Worm (Caenorhabditis elegans) whole organism, L1 larva: ENCODE data around the gene R10H1.1.

Experiments
- C16A3.4 ChIP-seq: fragments of 150-350 bp; optimal IDR thresholded peaks from 2 replicates; lab custom pipeline; 2014; ENCODE audit warnings: missing biosample characterization, missing genetic modification characterization
- Y116A8C.19 ChIP-seq: sonication (generic microtip); optimal IDR thresholded peaks from 2 replicates; lab custom pipeline; 2016; ENCODE audit warnings: missing compliant biosample characterization, missing genetic modification characterization, borderline replicate concordance
- aha-1 ChIP-seq: fragments of 150-350 bp; optimal IDR thresholded peaks from 2 replicates; lab custom pipeline; 2014; ENCODE audit warnings: missing biosample characterization, missing genetic modification characterization
- aly-2 ChIP-seq: fragments of 150-350 bp; optimal IDR thresholded peaks from 2 replicates; lab custom pipeline; 2014; ENCODE audit warnings: missing biosample characterization, missing genetic modification characterization
- ama-1 ChIP-seq: fragments of 150-350 bp; optimal IDR thresholded peaks from 2 replicates; lab custom pipeline; 2014
- blmp-1 ChIP-seq: fragments of 150-350 bp; optimal IDR thresholded peaks from 2 replicates; lab custom pipeline; 2014; ENCODE audit warnings: missing biosample characterization, missing genetic modification characterization
- ceh-63 ChIP-seq: fragments of 200-800 bp; sonication (Bioruptor generic); optimal IDR thresholded peaks from 2 replicates; lab custom pipeline; 2018; ENCODE audit warnings: mild to moderate bottlenecking, missing genetic modification characterization, missing compliant biosample characterization
- ceh-88 ChIP-seq: fragments of 200-800 bp; sonication (Bioruptor generic); IDR thresholded peaks from 2 replicates; pipeline ENCODE4 v1.3.6; 2022; ENCODE audit warnings: missing genetic modification characterization, missing compliant biosample characterization
- ces-1 ChIP-seq: fragments of 150-350 bp; optimal IDR thresholded peaks from 2 replicates; lab custom pipeline; 2014; ENCODE audit warnings: missing biosample characterization, missing genetic modification reagents, missing genetic modification characterization
- dpl-1 ChIP-seq, 3 experiments: fragments of 150-350 bp in 2 of 3; sonication (generic microtip) in 1 of 3; optimal IDR thresholded peaks; 2 replicates each; lab custom pipeline; 2014 to 2017; ENCODE audit warnings: missing biosample characterization in 3 of 3, missing genetic modification characterization in 3 of 3, missing genetic modification reagents in 3 of 3
- efl-1 ChIP-seq, 4 experiments: fragments of 150-350 bp; optimal IDR thresholded peaks in 3 of 4; peaks in 1 of 4; 1 replicate in 1 of 4; 2 replicates in 3 of 4; lab custom pipeline; 2014; ENCODE audit warnings: missing biosample characterization in 2 of 4, missing genetic modification characterization in 2 of 4, missing genetic modification reagents in 2 of 4
- efl-3 ChIP-seq: fragments of 200-800 bp; sonication (Bioruptor generic); optimal IDR thresholded peaks from 2 replicates; lab custom pipeline; 2018; ENCODE audit warnings: mild to moderate bottlenecking, missing genetic modification characterization, missing compliant biosample characterization
- egl-27 ChIP-seq, 2 experiments: fragments of 150-350 bp in 1 of 2; sonication (generic microtip); optimal IDR thresholded peaks; 3 replicates each; lab custom pipeline; 2017 to 2018; ENCODE audit warnings: missing biosample characterization in 2 of 2, missing genetic modification characterization in 2 of 2, missing genetic modification reagents in 2 of 2
- elt-3 ChIP-seq, 6 experiments: fragments of 150-350 bp in 1 of 6; sonication (generic microtip); optimal IDR thresholded peaks; 2 replicates each; lab custom pipeline; 2017 to 2018; ENCODE audit warnings: missing biosample characterization in 6 of 6, missing genetic modification characterization in 6 of 6, inconsistent platforms in 1 of 6
- fkh-4 ChIP-seq: sonication (generic microtip); optimal IDR thresholded peaks from 2 replicates; lab custom pipeline; 2016; ENCODE audit warnings: missing compliant biosample characterization, missing genetic modification characterization, borderline replicate concordance
- fos-1 ChIP-seq: fragments of 150-350 bp; optimal IDR thresholded peaks from 2 replicates; lab custom pipeline; 2014; ENCODE audit warnings: missing biosample characterization, missing genetic modification characterization
- hlh-17 ChIP-seq: fragments of 200-800 bp; sonication (Bioruptor generic); optimal IDR thresholded peaks from 2 replicates; lab custom pipeline; 2018; ENCODE audit warnings: missing genetic modification characterization, mild to moderate bottlenecking, missing compliant biosample characterization, moderate library complexity, borderline replicate concordance
- hpl-2 ChIP-seq: fragments of 150-350 bp; optimal IDR thresholded peaks from 2 replicates; lab custom pipeline; 2014; ENCODE audit warnings: missing biosample characterization, missing genetic modification reagents, missing genetic modification characterization
- jun-1 ChIP-seq: fragments of 150-350 bp; optimal IDR thresholded peaks from 2 replicates; lab custom pipeline; 2014; ENCODE audit warnings: missing biosample characterization, missing genetic modification reagents, missing genetic modification characterization
- lin-13 ChIP-seq: fragments of 150-350 bp; optimal IDR thresholded peaks from 2 replicates; lab custom pipeline; 2014; ENCODE audit warnings: missing biosample characterization, missing genetic modification reagents, missing genetic modification characterization
- lin-15B ChIP-seq: fragments of 150-350 bp; sonication (generic microtip); optimal IDR thresholded peaks from 3 replicates; lab custom pipeline; 2014; ENCODE audit warnings: missing biosample characterization, missing genetic modification characterization
- lin-35 ChIP-seq, 2 experiments: fragments of 150-350 bp; optimal IDR thresholded peaks; 2 replicates each; lab custom pipeline; 2014; ENCODE audit warnings: missing biosample characterization in 2 of 2, missing genetic modification characterization in 2 of 2, missing genetic modification reagents in 2 of 2
- lin-39 ChIP-seq: fragments of 150-350 bp; optimal IDR thresholded peaks from 2 replicates; lab custom pipeline; 2014; ENCODE audit warnings: missing biosample characterization, missing genetic modification reagents, missing genetic modification characterization
- mep-1 ChIP-seq: fragments of 150-350 bp; optimal IDR thresholded peaks from 2 replicates; lab custom pipeline; 2014; ENCODE audit warnings: missing biosample characterization, missing genetic modification characterization
- nhr-20 ChIP-seq: sonication (generic microtip); optimal IDR thresholded peaks from 2 replicates; lab custom pipeline; 2016; ENCODE audit warnings: mild to moderate bottlenecking, missing genetic modification characterization, missing compliant biosample characterization
- nhr-237 ChIP-seq: fragments of 150-350 bp; optimal IDR thresholded peaks from 2 replicates; lab custom pipeline; 2014; ENCODE audit warnings: missing biosample characterization, missing genetic modification characterization
- nhr-85 ChIP-seq: sonication (generic microtip); peaks from one replicate; lab custom pipeline; 2016; ENCODE audit warnings: missing genetic modification characterization, inconsistent platforms, missing compliant biosample characterization
- nhr-90 ChIP-seq: sonication (generic microtip); optimal IDR thresholded peaks from 2 replicates; lab custom pipeline; 2016; ENCODE audit warnings: mild to moderate bottlenecking, missing genetic modification characterization, missing compliant biosample characterization; ENCODE audit not compliant: poor library complexity
- pag-3 ChIP-seq: sonication (generic microtip); optimal IDR thresholded peaks from 2 replicates; lab custom pipeline; 2017; ENCODE audit warnings: missing genetic modification characterization, mild to moderate bottlenecking, missing compliant biosample characterization, antibody characterized with exemption, borderline replicate concordance; ENCODE audit not compliant: insufficient read depth
- rnt-1 ChIP-seq: sonication (generic microtip); optimal IDR thresholded peaks from 2 replicates; lab custom pipeline; 2016; ENCODE audit warnings: mild to moderate bottlenecking, missing genetic modification characterization, moderate library complexity, missing compliant biosample characterization
- snpc-4 ChIP-seq: fragments of 150-350 bp; optimal IDR thresholded peaks from 2 replicates; lab custom pipeline; 2014; ENCODE audit warnings: missing biosample characterization, missing genetic modification characterization
- snu-23 ChIP-seq: sonication (generic microtip); optimal IDR thresholded peaks from 2 replicates; lab custom pipeline; 2016; ENCODE audit warnings: missing genetic modification characterization, missing compliant biosample characterization
- sox-4 ChIP-seq: sonication (generic microtip); optimal IDR thresholded peaks from 2 replicates; lab custom pipeline; 2016; ENCODE audit warnings: missing genetic modification characterization, missing compliant biosample characterization
- sup-37 ChIP-seq: fragments of 200-800 bp; sonication (Bioruptor generic); optimal IDR thresholded peaks from 2 replicates; lab custom pipeline; 2018; ENCODE audit warnings: mild to moderate bottlenecking, missing genetic modification characterization, missing compliant biosample characterization
- tbx-2 ChIP-seq: sonication (generic microtip); optimal IDR thresholded peaks from 2 replicates; lab custom pipeline; 2016; ENCODE audit warnings: missing genetic modification characterization, missing compliant biosample characterization
- tlp-1 ChIP-seq: fragments of 150-350 bp; optimal IDR thresholded peaks from 2 replicates; lab custom pipeline; 2014; ENCODE audit warnings: missing biosample characterization, missing genetic modification characterization
- unc-130 ChIP-seq: fragments of 150-350 bp; optimal IDR thresholded peaks from 2 replicates; lab custom pipeline; 2017; ENCODE audit warnings: missing biosample characterization, missing genetic modification characterization, inconsistent platforms
- zag-1 ChIP-seq: fragments of 150-350 bp; optimal IDR thresholded peaks from 2 replicates; lab custom pipeline; 2014; ENCODE audit warnings: missing biosample characterization, missing genetic modification characterization
- zip-4 ChIP-seq: fragments of 200-800 bp; sonication (Bioruptor generic); optimal IDR thresholded peaks from 2 replicates; lab custom pipeline; 2018; ENCODE audit warnings: mild to moderate bottlenecking, missing genetic modification characterization, moderate library complexity, missing compliant biosample characterization

R10H1.1 gene

DNA sequence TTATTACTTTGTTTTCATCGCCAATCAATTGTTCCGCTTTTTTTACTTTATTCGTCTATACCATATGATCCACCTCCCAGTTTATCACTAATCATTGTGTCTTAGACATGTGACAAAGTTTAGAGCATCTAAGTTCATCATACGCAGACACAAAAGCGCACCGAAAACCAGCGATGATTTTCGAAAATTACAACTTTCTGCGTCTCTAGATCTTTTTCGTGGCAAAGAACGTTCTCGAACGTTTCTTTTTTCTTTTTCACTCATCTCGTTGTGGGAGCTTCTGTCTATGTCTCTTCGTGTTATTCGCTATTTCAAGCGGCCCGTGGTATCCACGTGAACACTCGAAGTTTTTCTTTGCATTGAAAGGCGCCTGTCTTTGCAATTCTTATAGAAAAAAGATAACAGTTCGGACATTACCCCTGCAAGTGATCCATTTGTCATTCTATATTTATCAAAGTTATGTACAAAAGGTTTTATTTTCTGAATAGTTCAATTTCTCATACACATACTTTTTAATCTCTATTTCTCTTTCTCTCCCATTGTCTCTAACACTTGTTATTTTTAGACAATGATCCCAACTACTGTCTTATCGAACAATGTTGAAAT, 34.9 kb downstream of the R10H1.1 start, which contains the start of gene ZK1290.5 (continued):
- TF ChIP-seq sox-4 (tag; lab: Kevin White, UChicago), result no peak
- TF ChIP-seq lin-13 (GFP tag; lab: Kevin White, UChicago), result peak; percentile 54
- peak; percentile 87 for TF ChIP-seq mep-1
- peak; percentile 53 for TF ChIP-seq ceh-88 (GFP tag; lab: Robert Waterston, UW)
- peak; percentile 92 for TF ChIP-seq tbx-2 (tag; lab: Kevin White, UChicago)
- TF ChIP-seq fos-1 (tag; lab: Kevin White, UChicago), result peak; percentile 23
- peak; percentile 92 for TF ChIP-seq snu-23 (GFP tag; lab: Kevin White, UChicago)
- TF ChIP-seq zip-4 (GFP tag; lab: Kevin White, UChicago), result peak; percentile 16
- no peak for TF ChIP-seq egl-27 (tag; optimal IDR thresholded peaks at IDR 0.05; lab: Kevin White, UChicago)
- peak; percentile 60 to 66 (median 62) for TF ChIP-seq dpl-1 (GFP tag; optimal IDR thresholded peaks at IDR 0.05; lab: Kevin White, UChicago)
- peak; percentile 82 for TF ChIP-seq unc-130 (tag; lab: Kevin White, UChicago)
- TF ChIP-seq nhr-85, result peak; percentile 98
- TF ChIP-seq aly-2 (tag; lab: Kevin White, UChicago), result no peak
- no peak for TF ChIP-seq hlh-17 (GFP tag; lab: Kevin White, UChicago)
- TF ChIP-seq lin-15B, result no peak
- TF ChIP-seq Y116A8C.19 (tag; lab: Kevin White, UChicago), result no peak
- peak; percentile 30 for TF ChIP-seq nhr-237 (tag; lab: Kevin White, UChicago)
- no peak for TF ChIP-seq aha-1
- TF ChIP-seq rnt-1 (tag; lab: Kevin White, UChicago), result peak; percentile 75
- TF ChIP-seq pag-3, result no peak
- no peak for TF ChIP-seq sup-37 (GFP tag; lab: Kevin White, UChicago)
- no peak for TF ChIP-seq fkh-4 (tag; lab: Kevin White, UChicago)
- no peak for TF ChIP-seq efl-3 (GFP tag; lab: Kevin White, UChicago)
- TF ChIP-seq hpl-2, result peak; percentile 81
- TF ChIP-seq snpc-4, result peak; percentile 33
- no peak for TF ChIP-seq ces-1 (GFP tag; lab: Kevin White, UChicago)
- peak; percentile 62 for TF ChIP-seq jun-1 (tag; lab: Kevin White, UChicago)
- TF ChIP-seq ama-1 (lab: Kevin White, UChicago), result no peak
- TF ChIP-seq blmp-1 (tag; lab: Kevin White, UChicago), result peak; percentile 84
- TF ChIP-seq zag-1, result no peak
- TF ChIP-seq tlp-1 (tag; lab: Kevin White, UChicago), result no peak
- TF ChIP-seq lin-39 (tag; lab: Kevin White, UChicago), result peak; percentile 60
- TF ChIP-seq lin-35 (GFP tag; optimal IDR thresholded peaks at IDR 0.05; lab: Kevin White, UChicago), result peak; percentile 62 to 79
- TF ChIP-seq ceh-63 (GFP tag; lab: Kevin White, UChicago), result no peak
- peak; percentile 61 for TF ChIP-seq C16A3.4 (tag; lab: Kevin White, UChicago)
- TF ChIP-seq nhr-90 (tag; lab: Kevin White, UChicago), result peak; percentile 89
- TF ChIP-seq nhr-20 (tag; lab: Kevin White, UChicago), result peak; percentile 97

DNA sequence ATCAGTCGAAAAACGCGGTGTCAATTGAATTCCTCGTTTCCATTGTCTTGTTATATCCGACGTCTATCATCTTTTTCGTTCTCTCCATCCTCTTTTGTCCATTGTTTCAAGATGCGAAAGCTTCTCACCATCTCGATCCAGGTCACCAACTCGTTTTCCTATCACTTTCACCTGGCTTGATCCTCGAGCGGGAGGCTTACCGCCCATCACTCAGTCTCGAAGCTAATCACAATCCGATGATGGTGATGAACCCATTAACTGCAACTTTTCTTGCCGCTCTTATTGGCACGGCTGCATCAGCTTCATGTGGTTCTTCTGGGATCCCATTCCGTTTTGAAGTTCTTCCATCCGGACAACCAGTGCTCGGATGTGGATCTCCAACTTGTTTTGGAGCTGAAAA, 36.7 kb downstream of the R10H1.1 start, which contains the start of gene wrt-1:
wrt-1 (plus strand) TSS at position 53 of the 400 bp plus-strand sequence.
- TF ChIP-seq blmp-1 (tag; lab: Kevin White, UChicago) (peak; percentile 94), elt-3 (tag; optimal IDR thresholded peaks at IDR 0.05; lab: Kevin White, UChicago) (no peak), efl-1 (optimal IDR thresholded peaks at IDR 0.05; lab: Kevin White, UChicago) (no peak), efl-1 (GFP tag; optimal IDR thresholded peaks at IDR 0.05 in 1 of 2; lab: Kevin White, UChicago) (peak in 1 of 2 experiments; percentile 10)
